Worm (Caenorhabditis elegans): ENCODE measurements around the gene ptrn-1.

- TF ChIP-seq ama-1 (optimal IDR thresholded peaks at IDR 0.05) (no peak), blmp-1 (tag; optimal IDR thresholded peaks at IDR 0.05) (no peak), lin-15B (tag; optimal IDR thresholded peaks at IDR 0.05) (no peak), unc-86 (tag; optimal IDR thresholded peaks at IDR 0.05) (no peak), aha-1 (tag; optimal IDR thresholded peaks at IDR 0.05) (no peak)
Measured at ce11 chrX:16976043-16976442, 54.0 kb downstream of the ptrn-1 start, which contains the start of gene F52G3.5.

All from whole organism, L1 larva.